Worm (Caenorhabditis elegans) whole organism, early embryonic: ENCODE results near the gene srsx-2.
"Not testable (repeated sequence)": the region's sequence is repeated elsewhere in the genome, so short reads cannot be mapped to it uniquely, and the experiment has no call there.

ENCODE experiments used
- B0310.2 ChIP-seq: sonication (generic microtip); optimal IDR thresholded peaks from 2 replicates; lab custom pipeline; 2016; ENCODE audit warnings: mild to moderate bottlenecking, missing genetic modification characterization, missing compliant biosample characterization
- F13C5.2 ChIP-seq: sonication (generic microtip); optimal IDR thresholded peaks from 2 replicates; lab custom pipeline; 2017; ENCODE audit warnings: mild to moderate bottlenecking, missing genetic modification characterization, inconsistent platforms, missing compliant biosample characterization
- aly-1 ChIP-seq: sonication (generic microtip); optimal IDR thresholded peaks from 2 replicates; lab custom pipeline; 2016; ENCODE audit warnings: missing genetic modification characterization, missing compliant biosample characterization
- ama-1 ChIP-seq: fragments of 150-350 bp; optimal IDR thresholded peaks from 2 replicates; lab custom pipeline; 2014
- ceh-13 ChIP-seq: fragments of 200-800 bp; sonication (Bioruptor generic); optimal IDR thresholded peaks from 2 replicates; lab custom pipeline; 2018; ENCODE audit warnings: mild to moderate bottlenecking, missing genetic modification characterization, missing compliant biosample characterization
- ceh-36 ChIP-seq: sonication (generic microtip); optimal IDR thresholded peaks from 2 replicates; lab custom pipeline; 2016; ENCODE audit warnings: missing genetic modification characterization, inconsistent platforms, missing compliant biosample characterization
- ets-7 ChIP-seq: sonication (generic microtip); optimal IDR thresholded peaks from 2 replicates; lab custom pipeline; 2016; ENCODE audit warnings: missing genotype, missing genetic modification characterization, missing compliant biosample characterization
- flt-1 ChIP-seq: fragments of 200-800 bp; sonication (Bioruptor generic); IDR thresholded peaks from 2 replicates; pipeline ENCODE4 v1.3.6; 2022; ENCODE audit warnings: missing genetic modification characterization, missing compliant biosample characterization
- hmbx-1 ChIP-seq: sonication (generic microtip); optimal IDR thresholded peaks from 2 replicates; lab custom pipeline; 2016; ENCODE audit warnings: mild to moderate bottlenecking, missing genetic modification characterization, missing compliant biosample characterization
- hmg-4 ChIP-seq: fragments of 200-800 bp; sonication (Bioruptor generic); optimal IDR thresholded peaks from 2 replicates; lab custom pipeline; 2018; ENCODE audit warnings: mild to moderate bottlenecking, missing genetic modification characterization, missing compliant biosample characterization
- hnd-1 ChIP-seq: sonication (generic microtip); optimal IDR thresholded peaks from 2 replicates; lab custom pipeline; 2016; ENCODE audit warnings: missing genetic modification characterization, missing compliant biosample characterization
- pes-1 ChIP-seq: fragments of 200-800 bp; sonication (Bioruptor generic); IDR thresholded peaks from 2 replicates; pipeline ENCODE4 v1.3.6; 2022; ENCODE audit warnings: missing genetic modification reagents, missing genetic modification characterization, missing compliant biosample characterization
- scrt-1 ChIP-seq: fragments of 200-800 bp; sonication (Bioruptor generic); IDR thresholded peaks from 2 replicates; pipeline ENCODE4 v1.3.6; 2022; ENCODE audit warnings: missing genetic modification characterization, missing compliant biosample characterization
- sea-1 ChIP-seq: fragments of 200-800 bp; sonication (Bioruptor generic); conservative IDR thresholded peaks from 2 replicates; pipeline ENCODE4 v1.3.6; 2022; ENCODE audit warnings: missing genetic modification characterization, missing compliant biosample characterization
- tbx-11 ChIP-seq: fragments of 200-800 bp; sonication (Bioruptor generic); IDR thresholded peaks from 2 replicates; pipeline ENCODE4 v1.3.6; 2022; ENCODE audit warnings: missing genetic modification characterization, missing compliant biosample characterization
- tbx-37 ChIP-seq: fragments of 200-800 bp; sonication (Bioruptor generic); conservative IDR thresholded peaks from 2 replicates; pipeline ENCODE4 v1.3.6; 2022; ENCODE audit warnings: missing genetic modification reagents, missing genetic modification characterization, missing compliant biosample characterization
- tra-4 ChIP-seq: sonication (generic microtip); optimal IDR thresholded peaks from 2 replicates; lab custom pipeline; 2017; ENCODE audit warnings: missing genetic modification characterization, missing compliant biosample characterization

srsx-2 gene

ce11 chrV:17467881-17468280, 29.7 kb upstream of the srsx-2 start:
- TF ChIP-seq ama-1 (lab: Kevin White, UChicago) = no peak
- no peak for TF ChIP-seq tra-4 (tag; lab: Kevin White, UChicago)
- TF ChIP-seq aly-1 (tag; lab: Kevin White, UChicago) = no peak
- TF ChIP-seq ceh-13 (GFP tag; lab: Kevin White, UChicago) = no peak
- TF ChIP-seq pes-1 (GFP tag; lab: Robert Waterston, UW) = no peak
- TF ChIP-seq ets-7 (tag; lab: Kevin White, UChicago) = no peak
- TF ChIP-seq tbx-37 (GFP tag; lab: Robert Waterston, UW) = no peak
- TF ChIP-seq hmbx-1 (tag; lab: Kevin White, UChicago) = no peak
- no peak for TF ChIP-seq tbx-11 (GFP tag; lab: Robert Waterston, UW)
- no peak for TF ChIP-seq flt-1 (GFP tag; lab: Robert Waterston, UW)
- no peak for TF ChIP-seq F13C5.2 (tag; lab: Kevin White, UChicago)
- no peak for TF ChIP-seq hmg-4 (GFP tag; lab: Kevin White, UChicago)

DNA sequence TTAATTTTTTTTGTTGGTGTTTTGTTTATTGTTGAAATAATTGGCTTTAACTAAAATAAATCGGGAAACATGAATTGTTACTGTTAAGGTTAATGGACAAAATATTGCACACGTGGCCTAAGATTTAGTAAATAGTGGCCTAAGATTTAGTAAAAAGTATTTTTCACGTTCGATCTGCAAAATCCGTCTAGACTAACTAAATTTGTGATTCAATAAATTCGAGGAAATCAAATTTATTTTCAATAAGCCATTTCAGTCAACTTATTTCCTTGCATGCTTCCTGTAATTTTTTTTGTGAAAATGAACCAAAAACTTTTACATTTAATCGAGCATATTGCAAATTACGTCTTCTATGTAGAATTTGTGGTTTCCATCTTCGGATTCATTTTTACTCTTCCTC, 28.5 kb upstream of the srsx-2 start, which contains the start of gene srw-72:
Gene srw-72, plus strand, starts transcription at position 301 of the 400 bp plus-strand sequence.
- TF ChIP-seq ets-7 (tag; lab: Kevin White, UChicago) (no peak), ceh-36 (tag; lab: Kevin White, UChicago) (no peak), hmg-4 (GFP tag; lab: Kevin White, UChicago) (no peak), ceh-13 (GFP tag; lab: Kevin White, UChicago) (no peak), B0310.2 (tag; lab: Kevin White, UChicago) (no peak), tra-4 (tag; lab: Kevin White, UChicago) (no peak), pes-1 (GFP tag; lab: Robert Waterston, UW) (no peak), tbx-37 (GFP tag; lab: Robert Waterston, UW) (no peak)

ce11 chrV:17464278-17464677, 26.1 kb upstream of the srsx-2 start, which contains the start of gene F20E11.7:
Gene F20E11.7, plus strand, starts transcription at chrV:17464578.
- not testable (repeated sequence) for TF ChIP-seq ceh-13 (GFP tag; lab: Kevin White, UChicago); ama-1 (lab: Kevin White, UChicago); ceh-36 (tag; lab: Kevin White, UChicago)

DNA sequence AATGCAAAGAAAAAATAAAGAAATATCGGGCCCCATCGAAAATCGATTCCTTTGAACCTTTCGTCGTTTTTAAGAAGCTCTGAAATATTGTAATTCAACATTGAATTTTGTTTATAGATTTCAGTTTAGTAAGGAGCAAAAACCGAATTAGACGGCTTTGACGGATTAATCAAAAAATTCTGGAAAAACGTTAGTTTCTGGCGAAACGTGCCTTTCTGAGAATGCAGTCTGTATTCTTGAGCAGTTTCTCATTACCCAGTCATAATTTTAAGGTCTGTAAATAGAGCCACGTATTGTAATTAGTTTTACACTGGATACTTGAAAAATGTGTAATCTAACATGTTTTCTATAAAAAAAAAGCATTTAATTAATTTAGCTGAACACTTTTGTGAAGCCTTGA, 21.8 kb upstream of the srsx-2 start, which contains the start of gene srz-48:
Gene srz-48, minus strand, starts transcription at position 101 of the 400 bp plus-strand sequence.
- TF ChIP-seq ets-7 (tag; lab: Kevin White, UChicago) (no peak), F13C5.2 (tag; lab: Kevin White, UChicago) (no peak), aly-1 (tag; lab: Kevin White, UChicago) (no peak), hmg-4 (GFP tag; lab: Kevin White, UChicago) (no peak), tbx-11 (GFP tag; lab: Robert Waterston, UW) (no peak), pes-1 (GFP tag; lab: Robert Waterston, UW) (no peak), ama-1 (lab: Kevin White, UChicago) (no peak)

DNA sequence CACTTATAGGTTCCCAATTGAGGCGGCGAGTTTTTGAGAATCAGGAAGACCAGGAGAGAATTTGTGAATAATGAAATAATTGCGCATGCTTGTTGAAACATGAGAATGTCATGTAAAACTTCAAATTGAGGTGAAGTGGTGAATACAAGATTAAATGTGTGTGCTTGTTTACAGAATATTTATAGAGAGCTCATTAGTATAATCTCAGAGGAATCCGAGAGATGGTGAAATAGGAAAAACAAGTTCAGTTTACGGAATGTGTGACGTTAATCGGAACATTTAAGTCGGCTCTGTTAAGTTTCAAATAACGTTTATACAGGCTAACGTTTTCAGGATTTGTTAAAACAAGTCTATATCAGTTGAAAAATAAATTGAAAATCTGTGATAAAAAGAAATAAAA, 19.9 kb upstream of the srsx-2 start, which contains the start of gene str-200:
Gene str-200, minus strand, starts transcription at position 101 of the 400 bp plus-strand sequence.
- no peak for TF ChIP-seq ama-1 (lab: Kevin White, UChicago)
- no peak for TF ChIP-seq sea-1
- no peak for TF ChIP-seq tbx-11 (GFP tag; lab: Robert Waterston, UW)
- TF ChIP-seq pes-1 (GFP tag; lab: Robert Waterston, UW) = no peak
- no peak for TF ChIP-seq tbx-37 (GFP tag; lab: Robert Waterston, UW)
- no peak for TF ChIP-seq ceh-36 (tag; lab: Kevin White, UChicago)
- TF ChIP-seq tra-4 (tag; lab: Kevin White, UChicago) = no peak
- no peak for TF ChIP-seq scrt-1

ce11 chrV:17456197-17456596, 18.0 kb upstream of the srsx-2 start, which contains the start of gene srh-203:
Gene srh-203, minus strand, starts transcription at chrV:17456297.
- not testable (repeated sequence) for TF ChIP-seq pes-1 (GFP tag; lab: Robert Waterston, UW); tra-4 (tag; lab: Kevin White, UChicago); hmbx-1 (tag; lab: Kevin White, UChicago)

- TF ChIP-seq tbx-37 (GFP tag; lab: Robert Waterston, UW) = no peak
- TF ChIP-seq flt-1 (GFP tag; lab: Robert Waterston, UW) = no peak
- no peak for TF ChIP-seq ceh-36 (tag; lab: Kevin White, UChicago)
- TF ChIP-seq hnd-1 (tag; lab: Kevin White, UChicago) = no peak
These were observed 11.6 kb upstream of the srsx-2 start for ce11 chrV:17449836-17450235.

- no peak for TF ChIP-seq sea-1
These were observed 1.2 kb upstream of the srsx-2 start, which contains the start of gene srh-154 for ce11 chrV:17439406-17439805. Gene srh-154, plus strand, starts transcription at chrV:17439706.

DNA sequence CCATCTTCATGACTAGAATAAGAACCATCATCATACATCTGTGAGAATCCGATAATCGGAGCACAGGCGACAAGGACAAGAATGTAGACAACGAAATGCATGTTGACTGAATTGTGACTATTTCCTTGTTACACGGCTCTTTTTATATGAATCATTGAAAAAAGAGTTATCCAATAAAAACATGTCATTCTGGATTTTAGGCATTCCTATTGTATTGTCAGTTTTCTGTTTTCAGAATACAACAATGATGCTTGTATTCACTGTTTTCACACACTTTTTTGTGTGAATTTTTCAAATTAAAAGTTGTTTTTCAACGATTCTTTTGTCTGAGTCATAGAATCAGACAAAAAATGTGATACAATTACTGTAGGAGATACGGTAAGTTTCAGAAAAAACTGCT, 1.7 kb downstream of the srsx-2 start, which contains the start of gene F20E11.18:
Gene F20E11.18, minus strand, starts transcription at position 101 of the 400 bp plus-strand sequence.
- no peak for TF ChIP-seq tra-4 (tag; lab: Kevin White, UChicago)
- TF ChIP-seq ama-1 (lab: Kevin White, UChicago) = no peak
- no peak for TF ChIP-seq tbx-11 (GFP tag; lab: Robert Waterston, UW)
- TF ChIP-seq ceh-13 (GFP tag; lab: Kevin White, UChicago) = no peak
- TF ChIP-seq F13C5.2 (tag; lab: Kevin White, UChicago) = no peak
- no peak for TF ChIP-seq flt-1 (GFP tag; lab: Robert Waterston, UW)
- TF ChIP-seq hnd-1 (tag; lab: Kevin White, UChicago) = no peak
- TF ChIP-seq sea-1 = no peak
- TF ChIP-seq ceh-36 (tag; lab: Kevin White, UChicago) = no peak
- TF ChIP-seq B0310.2 (tag; lab: Kevin White, UChicago) = no peak
- no peak for TF ChIP-seq aly-1 (tag; lab: Kevin White, UChicago)
- no peak for TF ChIP-seq hmg-4 (GFP tag; lab: Kevin White, UChicago)
